Fruit fly (Drosophila melanogaster): Measurements from ENCODE around the gene lmgA.

Gene lmgA

dm6 chr2L:8574947-8575346 is 46.5 kb upstream of the lmgA start (continued):
- no peak for TF ChIP-seq CG6765 (GFP tag; optimal IDR thresholded peaks at IDR 0.05)
- peak; percentile 69 for TF ChIP-seq org-1 (GFP tag; optimal IDR thresholded peaks at IDR 0.05)
- peak; percentile 88 for TF ChIP-seq row (GFP tag; IDR thresholded peaks at IDR 0.05)
- peak; percentile 95 for TF ChIP-seq ara (GFP tag; IDR thresholded peaks at IDR 0.05)
- peak; percentile 82 for TF ChIP-seq onecut (GFP tag; IDR thresholded peaks at IDR 0.05)
- TF ChIP-seq toy (GFP tag; IDR thresholded peaks at IDR 0.05), result peak; percentile 49; the same call in 1 of the 2 replicates
- no peak for TF ChIP-seq pho (GFP tag; optimal IDR thresholded peaks at IDR 0.05)
- TF ChIP-seq CG17385 (GFP tag; optimal IDR thresholded peaks at IDR 0.05), result peak; percentile 76
- no peak for TF ChIP-seq Hand (GFP tag; optimal IDR thresholded peaks at IDR 0.05)
- TF ChIP-seq Bdp1 (GFP tag; optimal IDR thresholded peaks at IDR 0.05), result peak; percentile 17
- peak; percentile 66 for TF ChIP-seq CG32532 (GFP tag; IDR thresholded peaks at IDR 0.05)
- no peak for TF ChIP-seq CG1832 (GFP tag; optimal IDR thresholded peaks at IDR 0.05)
- peak; percentile 86 for TF ChIP-seq Hr3 (GFP tag; optimal IDR thresholded peaks at IDR 0.05)
- peak; percentile 83 for TF ChIP-seq dimm (GFP tag; IDR thresholded peaks at IDR 0.05)
- peak; percentile 89 for TF ChIP-seq phol (tag; optimal IDR thresholded peaks at IDR 0.05)
- TF ChIP-seq CG3407 (GFP tag; optimal IDR thresholded peaks at IDR 0.05), result peak; percentile 87
- TF ChIP-seq crc (GFP tag; optimal IDR thresholded peaks at IDR 0.05), result no peak
- TF ChIP-seq Dip2 (GFP tag; IDR thresholded peaks at IDR 0.05), result no peak
- peak; percentile 79 for TF ChIP-seq CG1024 (GFP tag; IDR thresholded peaks at IDR 0.05)
- no peak for TF ChIP-seq Lpt (GFP tag; optimal IDR thresholded peaks at IDR 0.05)
- TF ChIP-seq Oaz (GFP tag; IDR thresholded peaks at IDR 0.05), result peak; percentile 54; the same call in 1 of the 2 replicates
- TF ChIP-seq TFAM (GFP tag; optimal IDR thresholded peaks at IDR 0.05), result peak; percentile 65
- TF ChIP-seq eve (GFP tag; optimal IDR thresholded peaks at IDR 0.05), result peak in 1 of 2 experiments; percentile 91
- peak; percentile 90 for TF ChIP-seq ranshi (GFP tag; IDR thresholded peaks at IDR 0.05)
- peak; percentile 28 for TF ChIP-seq fd102C (GFP tag; optimal IDR thresholded peaks at IDR 0.05)
- TF ChIP-seq yki (optimal IDR thresholded peaks at IDR 0.05), result no peak
- peak; percentile 88 for TF ChIP-seq CG15601 (tag; optimal IDR thresholded peaks at IDR 0.05)
- peak; percentile 69 for TF ChIP-seq trh (GFP tag; optimal IDR thresholded peaks at IDR 0.05)
- no peak for TF ChIP-seq NC2α (GFP tag; optimal IDR thresholded peaks at IDR 0.05)
- peak; percentile 70 for TF ChIP-seq CG12071 (GFP tag; optimal IDR thresholded peaks at IDR 0.05)
- TF ChIP-seq da (GFP tag; optimal IDR thresholded peaks at IDR 0.05), result no peak
- peak; percentile 20 for TF ChIP-seq bab2 (GFP tag; optimal IDR thresholded peaks at IDR 0.05)
- no peak for TF ChIP-seq hb (GFP tag; IDR thresholded peaks at IDR 0.05; ENCODE audit: partially characterized antibody)
- TF ChIP-seq Dp (GFP tag; optimal IDR thresholded peaks at IDR 0.05), result no peak
- TF ChIP-seq caup (GFP tag; optimal IDR thresholded peaks at IDR 0.05; ENCODE audit: severe bottlenecking), result peak; percentile 29
- TF ChIP-seq Ets65A (GFP tag), result peak; percentile 92
- peak; percentile 84 for TF ChIP-seq CG2202 (tag; optimal IDR thresholded peaks at IDR 0.05)
- TF ChIP-seq unpg (GFP tag; optimal IDR thresholded peaks at IDR 0.05), result peak; percentile 93
- TF ChIP-seq CG10979 (tag; optimal IDR thresholded peaks at IDR 0.05), result peak; percentile 92
- TF ChIP-seq CkIIα-i1 (GFP tag; IDR thresholded peaks at IDR 0.05), result no peak; the same call in 1 of the 2 replicates
- TF ChIP-seq CG7987 (GFP tag; optimal IDR thresholded peaks at IDR 0.05), result peak; percentile 32
- TF ChIP-seq CG3065 (GFP tag; optimal IDR thresholded peaks at IDR 0.05), result peak; percentile 75
- TF ChIP-seq gcm (GFP tag; optimal IDR thresholded peaks at IDR 0.05), result peak; percentile 88
- TF ChIP-seq Hr51 (GFP tag; optimal IDR thresholded peaks at IDR 0.05), result peak; percentile 8 to 88
- TF ChIP-seq cwo (GFP tag; optimal IDR thresholded peaks at IDR 0.05), result peak; percentile 65
- no peak for TF ChIP-seq nerfin-2 (GFP tag; IDR thresholded peaks at IDR 0.05; ENCODE audit: partially characterized antibody)
- no peak for TF ChIP-seq luna (GFP tag; optimal IDR thresholded peaks at IDR 0.05)
- TF ChIP-seq NfI (GFP tag; optimal IDR thresholded peaks at IDR 0.05), result peak; percentile 63
- peak; percentile 76; the same call in 1 of the 3 replicates for TF ChIP-seq CG11456 (GFP tag; IDR thresholded peaks at IDR 0.05)
- TF ChIP-seq Ravus (GFP tag; IDR thresholded peaks at IDR 0.05), result peak; percentile 44
- TF ChIP-seq Hey (tag; optimal IDR thresholded peaks at IDR 0.05), result no peak
